Worm (Caenorhabditis elegans) whole organism, young adult: ENCODE results near the gene ugt-3.
A peak's percentile ranks its signal among the peaks of the same experiment; 100 is the strongest.

Source experiments
- B0019.2 ChIP-seq: fragments of 200-800 bp; sonication (Bioruptor generic); conservative IDR thresholded peaks from 2 replicates; pipeline ENCODE4 v1.3.6; 2022; ENCODE audit warnings: missing genetic modification reagents, missing genetic modification characterization, missing compliant biosample characterization
- C17E4.6 ChIP-seq: fragments of 200-800 bp; sonication (Bioruptor generic); IDR thresholded peaks from 2 replicates; pipeline ENCODE4 v1.3.6; 2022; ENCODE audit warnings: missing genetic modification reagents, missing genetic modification characterization, missing compliant biosample characterization
- F22D6.2 ChIP-seq: sonication (generic microtip); optimal IDR thresholded peaks from 2 replicates; lab custom pipeline; 2016; ENCODE audit warnings: mild to moderate bottlenecking, missing genetic modification characterization, missing compliant biosample characterization
- F23B12.7 ChIP-seq: sonication (generic microtip); optimal IDR thresholded peaks from 2 replicates; lab custom pipeline; 2017; ENCODE audit warnings: missing genetic modification characterization, mild to moderate bottlenecking, missing compliant biosample characterization, antibody characterized with exemption, moderate library complexity; ENCODE audit not compliant: insufficient read depth
- F55B11.4 ChIP-seq: sonication (generic microtip); optimal IDR thresholded peaks from 2 replicates; lab custom pipeline; 2016; ENCODE audit warnings: missing compliant biosample characterization, missing genetic modification characterization, borderline replicate concordance; ENCODE audit not compliant: insufficient read depth
- K11D2.4 ChIP-seq: fragments of 200-800 bp; sonication (Bioruptor generic); IDR thresholded peaks from 2 replicates; pipeline ENCODE4 v1.3.6; 2022; ENCODE audit warnings: missing genetic modification reagents, missing genetic modification characterization, missing compliant biosample characterization
- K12H6.12 ChIP-seq: fragments of 200-800 bp; sonication (Bioruptor generic); optimal IDR thresholded peaks from 2 replicates; lab custom pipeline; 2018; ENCODE audit warnings: mild to moderate bottlenecking, missing genetic modification characterization, missing compliant biosample characterization
- T07F8.4 ChIP-seq: sonication (generic microtip); optimal IDR thresholded peaks from 2 replicates; lab custom pipeline; 2016; ENCODE audit warnings: mild to moderate bottlenecking, missing genetic modification characterization, moderate library complexity, missing compliant biosample characterization
- Y95B8A.8 ChIP-seq: fragments of 200-800 bp; sonication (Bioruptor generic); IDR thresholded peaks from 2 replicates; pipeline ENCODE4 v1.3.6; 2022; ENCODE audit warnings: missing genetic modification reagents, missing genetic modification characterization, missing compliant biosample characterization
- ama-1 ChIP-seq, 3 experiments: fragments of 150-350 bp in 1 of 3; sonication (generic microtip) in 2 of 3; optimal IDR thresholded peaks; 2 replicates each; lab custom pipeline; 2014 to 2018; ENCODE audit warnings: missing biosample characterization in 2 of 3, missing genetic modification characterization in 2 of 3, missing genetic modification reagents in 2 of 3
- aptf-3 ChIP-seq: fragments of 200-800 bp; sonication (Bioruptor generic); IDR thresholded peaks from 2 replicates; pipeline ENCODE4 v1.3.6; 2022; ENCODE audit warnings: missing genetic modification characterization, missing compliant biosample characterization
- atf-7 ChIP-seq: sonication (generic microtip); optimal IDR thresholded peaks from 2 replicates; lab custom pipeline; 2017; ENCODE audit warnings: mild to moderate bottlenecking, missing genetic modification characterization, missing compliant biosample characterization
- bed-1 ChIP-seq: fragments of 200-800 bp; sonication (Bioruptor generic); IDR thresholded peaks from 2 replicates; pipeline ENCODE4 v1.3.6; 2022; ENCODE audit warnings: missing genetic modification reagents, missing genetic modification characterization, missing compliant biosample characterization
- cebp-1 ChIP-seq, 2 experiments: fragments of 200-800 bp in 1 of 2; sonication (Bioruptor generic) in 1 of 2; sonication (generic microtip) in 1 of 2; IDR thresholded peaks in 1 of 2; optimal IDR thresholded peaks in 1 of 2; 2 replicates each; pipeline versions ENCODE4 v1.3.6 to Lab custom; 2017 to 2022; ENCODE audit warnings: missing compliant biosample characterization in 2 of 2, missing genetic modification characterization in 2 of 2, mild to moderate bottlenecking in 1 of 2, missing genetic modification reagents in 1 of 2, moderate library complexity in 1 of 2
- ceh-27 ChIP-seq: fragments of 200-800 bp; sonication (Bioruptor generic); optimal IDR thresholded peaks from 2 replicates; lab custom pipeline; 2018; ENCODE audit warnings: mild to moderate bottlenecking, missing genetic modification characterization, moderate library complexity, missing compliant biosample characterization
- chd-7 ChIP-seq: sonication (generic microtip); optimal IDR thresholded peaks from 2 replicates; lab custom pipeline; 2016; ENCODE audit warnings: mild to moderate bottlenecking, missing genetic modification characterization, moderate library complexity, missing compliant biosample characterization
- die-1 ChIP-seq: sonication (generic microtip); optimal IDR thresholded peaks from 2 replicates; lab custom pipeline; 2016; ENCODE audit warnings: missing genotype, mild to moderate bottlenecking, missing genetic modification characterization, missing compliant biosample characterization
- dpff-1 ChIP-seq: sonication (generic microtip); optimal IDR thresholded peaks from 2 replicates; lab custom pipeline; 2017; ENCODE audit warnings: mild to moderate bottlenecking, missing genetic modification characterization, missing compliant biosample characterization
- egrh-3 ChIP-seq: fragments of 200-800 bp; sonication (Bioruptor generic); IDR thresholded peaks from 2 replicates; pipeline ENCODE4 v1.3.6; 2022; ENCODE audit warnings: missing genetic modification reagents, missing genetic modification characterization, missing compliant biosample characterization
- ekl-4 ChIP-seq: fragments of 200-800 bp; sonication (Bioruptor generic); IDR thresholded peaks from 2 replicates; pipeline ENCODE4 v1.3.6; 2022; ENCODE audit warnings: missing genetic modification reagents, missing genetic modification characterization, missing compliant biosample characterization
- him-1 ChIP-seq: sonication (generic microtip); optimal IDR thresholded peaks from 2 replicates; lab custom pipeline; 2016; ENCODE audit warnings: missing genotype, missing genetic modification reagents, missing genetic modification characterization, missing compliant biosample characterization
- hrde-1 ChIP-seq: sonication (generic microtip); optimal IDR thresholded peaks from 2 replicates; lab custom pipeline; 2016; ENCODE audit warnings: missing genetic modification characterization, mild to moderate bottlenecking, missing compliant biosample characterization, moderate library complexity, missing genotype, missing genetic modification reagents, borderline replicate concordance
- lin-26 ChIP-seq: fragments of 200-800 bp; sonication (Bioruptor generic); IDR thresholded peaks from 2 replicates; pipeline ENCODE4 v1.3.6; 2022; ENCODE audit warnings: missing genetic modification reagents, missing genetic modification characterization, missing compliant biosample characterization
- lin-40 ChIP-seq: sonication (generic microtip); optimal IDR thresholded peaks from 2 replicates; lab custom pipeline; 2016; ENCODE audit warnings: missing genetic modification characterization, mild to moderate bottlenecking, missing compliant biosample characterization, missing genotype, missing genetic modification reagents
- madf-10 ChIP-seq: sonication (generic microtip); optimal IDR thresholded peaks from 2 replicates; lab custom pipeline; 2016; ENCODE audit warnings: mild to moderate bottlenecking, missing genetic modification characterization, missing compliant biosample characterization
- madf-3 ChIP-seq: fragments of 200-800 bp; sonication (Bioruptor generic); IDR thresholded peaks from 2 replicates; pipeline ENCODE4 v1.3.6; 2022; ENCODE audit warnings: missing genetic modification reagents, missing genetic modification characterization, missing compliant biosample characterization
- madf-8 ChIP-seq: fragments of 200-800 bp; sonication (Bioruptor generic); conservative IDR thresholded peaks from 2 replicates; pipeline ENCODE4 v1.3.6; 2022; ENCODE audit warnings: missing genetic modification reagents, missing genetic modification characterization, missing compliant biosample characterization
- nfya-1 ChIP-seq: sonication (generic microtip); optimal IDR thresholded peaks from 2 replicates; lab custom pipeline; 2017; ENCODE audit warnings: antibody characterized with exemption, missing compliant biosample characterization, missing genetic modification characterization, borderline replicate concordance; ENCODE audit not compliant: insufficient read depth
- nhr-120 ChIP-seq: fragments of 200-800 bp; sonication (Bioruptor generic); IDR thresholded peaks from 2 replicates; pipeline ENCODE4 v1.3.6; 2022; ENCODE audit warnings: missing genetic modification characterization, missing compliant biosample characterization
- nhr-80 ChIP-seq: sonication (generic microtip); optimal IDR thresholded peaks from 2 replicates; lab custom pipeline; 2016; ENCODE audit warnings: missing genetic modification characterization, missing compliant biosample characterization
- pha-4 ChIP-seq: fragments of 150-350 bp; sonication (generic microtip); optimal IDR thresholded peaks from 2 replicates; lab custom pipeline; 2014; ENCODE audit warnings: missing biosample characterization, missing genetic modification reagents, missing genetic modification characterization
- rcor-1 ChIP-seq: fragments of 200-800 bp; sonication (Bioruptor generic); IDR thresholded peaks from 2 replicates; pipeline ENCODE4 v1.3.6; 2022; ENCODE audit warnings: missing genetic modification reagents, missing genetic modification characterization, missing compliant biosample characterization
- sea-2 ChIP-seq: fragments of 200-800 bp; sonication (Bioruptor generic); IDR thresholded peaks from 2 replicates; pipeline ENCODE4 v1.3.6; 2022; ENCODE audit warnings: missing genetic modification characterization, missing compliant biosample characterization
- snpc-3.4 ChIP-seq: sonication (generic microtip); optimal IDR thresholded peaks from 2 replicates; lab custom pipeline; 2017; ENCODE audit warnings: missing genetic modification characterization, mild to moderate bottlenecking, missing compliant biosample characterization, antibody characterized with exemption, moderate library complexity, missing genotype, missing genetic modification reagents
- somi-1 ChIP-seq: fragments of 200-800 bp; sonication (Bioruptor generic); optimal IDR thresholded peaks from 2 replicates; lab custom pipeline; 2018; ENCODE audit warnings: mild to moderate bottlenecking, missing genetic modification characterization, missing compliant biosample characterization
- tbp1 ChIP-seq: fragments of 200-800 bp; sonication (Bioruptor generic); optimal IDR thresholded peaks from 2 replicates; lab custom pipeline; 2018; ENCODE audit warnings: mild to moderate bottlenecking, missing genetic modification characterization, missing compliant biosample characterization
- unc-130 ChIP-seq: sonication (generic microtip); optimal IDR thresholded peaks from 2 replicates; lab custom pipeline; 2016; ENCODE audit warnings: missing genetic modification reagents, missing genetic modification characterization, missing compliant biosample characterization
- zfh-2 ChIP-seq: fragments of 200-800 bp; sonication (Bioruptor generic); conservative IDR thresholded peaks from 2 replicates; pipeline ENCODE4 v1.3.6; 2022; ENCODE audit warnings: missing genetic modification reagents, missing genetic modification characterization, missing compliant biosample characterization
- ztf-18 ChIP-seq: sonication (generic microtip); optimal IDR thresholded peaks from 2 replicates; lab custom pipeline; 2016; ENCODE audit warnings: missing genotype, mild to moderate bottlenecking, missing genetic modification characterization, missing compliant biosample characterization
- ztf-26 ChIP-seq: sonication (generic microtip); optimal IDR thresholded peaks from 2 replicates; lab custom pipeline; 2017; ENCODE audit warnings: missing genetic modification characterization, missing compliant biosample characterization
- ztf-3 ChIP-seq: fragments of 200-800 bp; sonication (Bioruptor generic); optimal IDR thresholded peaks from 2 replicates; lab custom pipeline; 2018; ENCODE audit warnings: mild to moderate bottlenecking, missing genetic modification characterization, missing compliant biosample characterization

The ugt-3 gene

ce11 chrV:12819155-12819554 is 19.1 kb upstream of the ugt-3 start (continued):
- TF ChIP-seq cebp-1 (GFP tag; IDR thresholded peaks at IDR 0.05; lab: Robert Waterston, UW), result 0 out of 2 replicates have a peak, but pooled peaks have one; percentile 13
- TF ChIP-seq cebp-1 (tag; optimal IDR thresholded peaks at IDR 0.05; lab: Kevin White, UChicago), result peak; percentile 52
- TF ChIP-seq K12H6.12 (tag; lab: Kevin White, UChicago), result peak; percentile 64
- no peak for TF ChIP-seq Y95B8A.8 (GFP tag; lab: Robert Waterston, UW)
- TF ChIP-seq unc-130, result no peak
- TF ChIP-seq madf-10 (tag; lab: Kevin White, UChicago), result peak; percentile 71

- TF ChIP-seq zfh-2 (GFP tag; lab: Robert Waterston, UW) (no peak), F23B12.7 (tag; lab: Kevin White, UChicago) (no peak), bed-1 (GFP tag; lab: Robert Waterston, UW) (no peak), nfya-1 (tag; lab: Kevin White, UChicago) (no peak), aptf-3 (no peak), chd-7 (tag; lab: Kevin White, UChicago) (no peak), F22D6.2 (tag; lab: Kevin White, UChicago) (no peak), nhr-120 (no peak), F55B11.4 (tag; lab: Kevin White, UChicago) (no peak), die-1 (tag; lab: Kevin White, UChicago) (no peak), tbp1 (GFP tag; lab: Kevin White, UChicago) (no peak), lin-40 (no peak), ekl-4 (no peak), ztf-3 (no peak), ztf-26 (tag; lab: Kevin White, UChicago) (no peak), dpff-1 (no peak), C17E4.6 (no peak), snpc-3.4 (tag; lab: Kevin White, UChicago) (no peak), T07F8.4 (tag; lab: Kevin White, UChicago) (no peak), egrh-3 (GFP tag; lab: Robert Waterston, UW) (no peak)
Measured at ce11 chrV:12818486-12818885, 18.4 kb upstream of the ugt-3 start.

- TF ChIP-seq somi-1 (GFP tag; lab: Kevin White, UChicago) (no peak), nhr-80 (tag; lab: Kevin White, UChicago) (no peak), ama-1 (optimal IDR thresholded peaks at IDR 0.05; lab: Kevin White, UChicago) (no peak), ama-1 (GFP tag; optimal IDR thresholded peaks at IDR 0.05; lab: Kevin White, UChicago) (peak in 1 of 2 experiments; percentile 66)
Measured at ce11 chrV:12816672-12817071, 16.6 kb upstream of the ugt-3 start.

- TF ChIP-seq pha-4 (tag; lab: Kevin White, UChicago) (peak; percentile 9), ztf-18 (no peak), ztf-26 (tag; lab: Kevin White, UChicago) (no peak), hrde-1 (tag; lab: Kevin White, UChicago) (no peak)
- TF ChIP-seq, all 124 proteins: peak for 1
Measured at ce11 chrV:12815386-12815785, 15.3 kb upstream of the ugt-3 start.

- peak; percentile 49; the same call in 1 of the 2 replicates for TF ChIP-seq cebp-1 (GFP tag; IDR thresholded peaks at IDR 0.05; lab: Robert Waterston, UW)
- TF ChIP-seq cebp-1 (tag; optimal IDR thresholded peaks at IDR 0.05; lab: Kevin White, UChicago), result peak; percentile 78
- TF ChIP-seq him-1, result no peak
- no peak for TF ChIP-seq lin-26 (GFP tag; lab: Robert Waterston, UW)
- peak; percentile 60 for TF ChIP-seq somi-1 (GFP tag; lab: Kevin White, UChicago)
- peak; percentile 81 for TF ChIP-seq madf-10 (tag; lab: Kevin White, UChicago)
- peak; percentile 41 for TF ChIP-seq atf-7
- no peak for TF ChIP-seq B0019.2 (GFP tag; lab: Robert Waterston, UW)
- TF ChIP-seq Y95B8A.8 (GFP tag; lab: Robert Waterston, UW), result 0 out of 2 replicates have a peak, but pooled peaks have one; percentile 37
- no peak for TF ChIP-seq dpff-1
- no peak for TF ChIP-seq sea-2 (GFP tag; lab: Robert Waterston, UW)
- no peak for TF ChIP-seq madf-8 (GFP tag; lab: Robert Waterston, UW)
- peak; percentile 58 for TF ChIP-seq K11D2.4 (GFP tag; lab: Robert Waterston, UW)
- TF ChIP-seq madf-3, result no peak
- TF ChIP-seq rcor-1, result peak; percentile 53; the same call in 1 of the 2 replicates
- TF ChIP-seq ceh-27, result peak; percentile 59
Measured at ce11 chrV:12814481-12814882, 14.4 kb upstream of the ugt-3 start.
